Worm (Caenorhabditis elegans) whole organism, midembryonic: ENCODE data around the gene srab-26.

Experiments
- T22C8.4 ChIP-seq: fragments of 200-800 bp; sonication (Bioruptor generic); IDR thresholded peaks from 2 replicates; pipeline ENCODE4 v1.3.6; 2022; ENCODE audit warnings: missing genetic modification characterization, missing compliant biosample characterization
- cog-1 ChIP-seq: sonication (generic microtip); optimal IDR thresholded peaks from 2 replicates; lab custom pipeline; 2016; ENCODE audit warnings: missing genetic modification characterization, missing compliant biosample characterization
- flt-1 ChIP-seq: fragments of 200-800 bp; sonication (Bioruptor generic); IDR thresholded peaks from 2 replicates; pipeline ENCODE4 v1.3.6; 2022; ENCODE audit warnings: missing genetic modification characterization, missing compliant biosample characterization
- klf-2 ChIP-seq: fragments of 200-800 bp; sonication (Bioruptor generic); conservative IDR thresholded peaks from 2 replicates; pipeline ENCODE4 v1.3.6; 2022; ENCODE audit warnings: missing genetic modification reagents, missing genetic modification characterization, missing compliant biosample characterization
- med-1 ChIP-seq: sonication (generic microtip); optimal IDR thresholded peaks from 2 replicates; lab custom pipeline; 2017; ENCODE audit warnings: missing genetic modification characterization, mild to moderate bottlenecking, missing compliant biosample characterization, antibody characterized with exemption, missing genetic modification reagents; ENCODE audit not compliant: insufficient read depth
- ref-1 ChIP-seq: fragments of 200-800 bp; sonication (Bioruptor generic); conservative IDR thresholded peaks from 2 replicates; pipeline ENCODE4 v1.3.6; 2022; ENCODE audit warnings: missing genetic modification reagents, missing genetic modification characterization, missing compliant biosample characterization
- tab-1 ChIP-seq: fragments of 200-800 bp; sonication (Bioruptor generic); IDR thresholded peaks from 2 replicates; pipeline ENCODE4 v1.3.6; 2022; ENCODE audit warnings: missing genetic modification characterization, missing compliant biosample characterization
- ztf-23 ChIP-seq: fragments of 200-800 bp; sonication (Bioruptor generic); IDR thresholded peaks from 2 replicates; pipeline ENCODE4 v1.3.6; 2022; ENCODE audit warnings: missing genetic modification reagents, missing genetic modification characterization, missing compliant biosample characterization
- ztf-29 ChIP-seq: fragments of 200-800 bp; sonication (Bioruptor generic); IDR thresholded peaks from 2 replicates; pipeline ENCODE4 v1.3.6; 2022; ENCODE audit warnings: missing genetic modification reagents, missing genetic modification characterization, missing compliant biosample characterization

Gene srab-26

ce11 chrV:9885918-9886488 is 6.7 kb upstream of the srab-26 start, which contains the start of gene clp-9:
Gene clp-9 (minus strand): TSS chrV:9885968.
- TF ChIP-seq med-1 (GFP tag; lab: Kevin White, UChicago) = no peak
- TF ChIP-seq flt-1 (GFP tag; lab: Robert Waterston, UW) = no peak
- no peak for TF ChIP-seq klf-2
- no peak for TF ChIP-seq ref-1 (GFP tag; lab: Robert Waterston, UW)
- TF ChIP-seq cog-1 (tag; lab: Kevin White, UChicago) = no peak
- no peak for TF ChIP-seq tab-1 (GFP tag; lab: Robert Waterston, UW)

ce11 chrV:9879867-9880266 is 563 bp upstream of the srab-26 start, which contains the start of gene sdz-31:
Gene sdz-31 (plus strand): TSS chrV:9880167.
- no peak for TF ChIP-seq tab-1 (GFP tag; lab: Robert Waterston, UW)
- TF ChIP-seq ztf-29 = no peak
- TF ChIP-seq klf-2 = no peak
- TF ChIP-seq flt-1 (GFP tag; lab: Robert Waterston, UW) = no peak
- TF ChIP-seq ref-1 (GFP tag; lab: Robert Waterston, UW) = no peak
- no peak for TF ChIP-seq cog-1 (tag; lab: Kevin White, UChicago)
- TF ChIP-seq ztf-23 = no peak
- no peak for TF ChIP-seq med-1 (GFP tag; lab: Kevin White, UChicago)
- no peak for TF ChIP-seq T22C8.4

ce11 chrV:9871339-9871738 is 8.0 kb downstream of the srab-26 start, which contains the start of gene srab-18:
Gene srab-18 (minus strand): TSS chrV:9871439.
- no peak for TF ChIP-seq tab-1 (GFP tag; lab: Robert Waterston, UW)
- no peak for TF ChIP-seq T22C8.4
- TF ChIP-seq ref-1 (GFP tag; lab: Robert Waterston, UW) = no peak

- TF ChIP-seq klf-2 (no peak), ztf-29 (no peak), ref-1 (GFP tag; lab: Robert Waterston, UW) (no peak), med-1 (GFP tag; lab: Kevin White, UChicago) (no peak), T22C8.4 (no peak), tab-1 (GFP tag; lab: Robert Waterston, UW) (no peak), cog-1 (tag; lab: Kevin White, UChicago) (no peak), ztf-23 (no peak), flt-1 (GFP tag; lab: Robert Waterston, UW) (no peak)
Measured at ce11 chrV:9868311-9868710, 11.0 kb downstream of the srab-26 start, which contains the start of gene srab-17. Gene srab-17 (minus strand): TSS chrV:9868411.

- TF ChIP-seq cog-1 (tag; lab: Kevin White, UChicago) (no peak), ref-1 (GFP tag; lab: Robert Waterston, UW) (no peak), klf-2 (no peak), ztf-23 (no peak), tab-1 (GFP tag; lab: Robert Waterston, UW) (no peak), med-1 (GFP tag; lab: Kevin White, UChicago) (no peak), T22C8.4 (no peak), flt-1 (GFP tag; lab: Robert Waterston, UW) (no peak), ztf-29 (no peak)
Measured at ce11 chrV:9860337-9860736, 19.0 kb downstream of the srab-26 start.

- TF ChIP-seq ref-1 (GFP tag; lab: Robert Waterston, UW) (no peak), T22C8.4 (no peak), cog-1 (tag; lab: Kevin White, UChicago) (no peak), tab-1 (GFP tag; lab: Robert Waterston, UW) (no peak), ztf-29 (no peak), ztf-23 (no peak)
Measured at ce11 chrV:9859863-9860262, 19.4 kb downstream of the srab-26 start, which contains the start of gene lsy-12. Gene lsy-12 (minus strand): TSS chrV:9859963.

ce11 chrV:9856978-9857377 is 22.3 kb downstream of the srab-26 start:
- TF ChIP-seq ref-1 (GFP tag; lab: Robert Waterston, UW) = no peak
- TF ChIP-seq med-1 (GFP tag; lab: Kevin White, UChicago) = no peak

- TF ChIP-seq cog-1 (tag; lab: Kevin White, UChicago) (peak; percentile 31), klf-2 (no peak)
Measured at ce11 chrV:9855920-9856852, 23.1 kb downstream of the srab-26 start.

- TF ChIP-seq ref-1 (GFP tag; lab: Robert Waterston, UW) (no peak), flt-1 (GFP tag; lab: Robert Waterston, UW) (no peak)
Measured at ce11 chrV:9853801-9854200, 25.5 kb downstream of the srab-26 start.

- TF ChIP-seq ref-1 (GFP tag; lab: Robert Waterston, UW) = no peak
Measured at ce11 chrV:9848576-9848975, 30.7 kb downstream of the srab-26 start.
